Fruit fly (Drosophila melanogaster) whole organism, embryonic: ENCODE results near the gene Sgf11.

Experiments used
- CG10267 ChIP-seq: fragments of 200-800 bp; sonication (Bioruptor generic); optimal IDR thresholded peaks from 2 replicates; lab custom pipeline; 2018; ENCODE audit warnings: missing biosample characterization, mild to moderate bottlenecking, missing genetic modification characterization, moderate library complexity
- CG10274 ChIP-seq: fragments of 200-800 bp; sonication (Bioruptor generic); optimal IDR thresholded peaks from 3 replicates; lab custom pipeline; 2017; ENCODE audit warnings: missing biosample characterization, mild to moderate bottlenecking, missing genetic modification characterization
- CG11696 ChIP-seq: fragments of 200-800 bp; sonication (Bioruptor generic); IDR thresholded peaks from 2 replicates; pipeline ENCODE4 v1.3.6; 2022; ENCODE audit warnings: missing biosample characterization, missing genetic modification characterization
- CG12659 ChIP-seq: fragments of 200-800 bp; sonication (Bioruptor generic); optimal IDR thresholded peaks from 3 replicates; lab custom pipeline; 2017; ENCODE audit warnings: mild to moderate bottlenecking, missing biosample characterization, missing genetic modification reagents, missing genetic modification characterization
- CG13424 ChIP-seq: fragments of 200-800 bp; sonication (Bioruptor generic); optimal IDR thresholded peaks from 2 replicates; lab custom pipeline; 2019; ENCODE audit warnings: missing biosample characterization, mild to moderate bottlenecking, missing genetic modification characterization, moderate library complexity
- CG14441 ChIP-seq: fragments of 200-800 bp; sonication (Bioruptor generic); IDR thresholded peaks from 2 replicates; pipeline ENCODE4 v1.3.6; 2022; ENCODE audit warnings: missing biosample characterization, missing genetic modification characterization
- CG15514 ChIP-seq: fragments of 200-800 bp; sonication (Bioruptor generic); optimal IDR thresholded peaks from 3 replicates; lab custom pipeline; 2017; ENCODE audit warnings: missing biosample characterization, missing genetic modification characterization, mild to moderate bottlenecking, moderate library complexity, missing genetic modification reagents
- CG17186 ChIP-seq: fragments of 200-800 bp; sonication (Bioruptor generic); optimal IDR thresholded peaks from 3 replicates; lab custom pipeline; 2017; ENCODE audit warnings: missing biosample characterization, missing genetic modification reagents, missing genetic modification characterization
- CG18011 ChIP-seq: fragments of 200-800 bp; sonication (Bioruptor generic); optimal IDR thresholded peaks from 2 replicates; lab custom pipeline; 2017; ENCODE audit warnings: missing biosample characterization, missing genetic modification characterization, mild to moderate bottlenecking, moderate library complexity, missing genotype
- CG2712 ChIP-seq: fragments of 200-800 bp; optimal IDR thresholded peaks from 3 replicates; lab custom pipeline; 2019; ENCODE audit warnings: missing biosample characterization, mild to moderate bottlenecking, missing genetic modification characterization, moderate library complexity
- CG30020 ChIP-seq: fragments of 200-800 bp; optimal IDR thresholded peaks from 2 replicates; lab custom pipeline; 2019; ENCODE audit warnings: missing biosample characterization, mild to moderate bottlenecking, missing genetic modification characterization, moderate library complexity
- CG32532 ChIP-seq: fragments of 200-800 bp; sonication (Bioruptor generic); IDR thresholded peaks from 2 replicates; pipeline ENCODE4 v1.3.6; 2022; ENCODE audit warnings: missing biosample characterization, missing genetic modification characterization
- CG4328 ChIP-seq: fragments of 200-800 bp; sonication (Bioruptor generic); optimal IDR thresholded peaks from 3 replicates; lab custom pipeline; 2017; ENCODE audit warnings: missing biosample characterization, missing genetic modification reagents, missing genetic modification characterization
- CG4617 ChIP-seq: fragments of 200-800 bp; sonication (Bioruptor generic); optimal IDR thresholded peaks from 3 replicates; lab custom pipeline; 2016; ENCODE audit warnings: missing biosample characterization, missing genetic modification characterization, borderline replicate concordance
- CG6175 ChIP-seq: fragments of 200-800 bp; sonication (Bioruptor generic); IDR thresholded peaks from 3 replicates; pipeline ENCODE4 v1.3.6; 2022; ENCODE audit warnings: missing biosample characterization, missing genetic modification characterization
- CG6683 ChIP-seq: fragments of 200-800 bp; sonication (Bioruptor generic); optimal IDR thresholded peaks from 2 replicates; lab custom pipeline; 2017; ENCODE audit warnings: missing biosample characterization, mild to moderate bottlenecking, missing genetic modification characterization, missing genetic modification reagents
- CG7928 ChIP-seq: fragments of 200-800 bp; sonication (Bioruptor generic); optimal IDR thresholded peaks from 2 replicates; lab custom pipeline; 2017; ENCODE audit warnings: missing biosample characterization, mild to moderate bottlenecking, missing genetic modification characterization
- CG8924 ChIP-seq: fragments of 200-800 bp; optimal IDR thresholded peaks from 3 replicates; lab custom pipeline; 2019; ENCODE audit warnings: missing biosample characterization, mild to moderate bottlenecking, missing genetic modification characterization, moderate library complexity
- CG9876 ChIP-seq: fragments of 200-800 bp; sonication (Bioruptor generic); optimal IDR thresholded peaks from 2 replicates; lab custom pipeline; 2016; ENCODE audit warnings: missing biosample characterization, missing genetic modification characterization
- CG9932 ChIP-seq: fragments of 200-800 bp; sonication (Bioruptor generic); IDR thresholded peaks from 2 replicates; pipeline ENCODE4 v1.3.6; 2022; ENCODE audit warnings: missing biosample characterization, missing genetic modification characterization
- CoRest ChIP-seq: fragments of 200-800 bp; sonication (Bioruptor generic); optimal IDR thresholded peaks from 3 replicates; lab custom pipeline; 2018; ENCODE audit warnings: missing biosample characterization, mild to moderate bottlenecking, missing genetic modification characterization, moderate library complexity
- Dbx ChIP-seq: fragments of 200-800 bp; sonication (Bioruptor generic); IDR thresholded peaks from 3 replicates; pipeline ENCODE4 v1.3.6; 2022; ENCODE audit warnings: missing biosample characterization, missing genetic modification characterization
- Deaf1 ChIP-seq: fragments of 200-800 bp; optimal IDR thresholded peaks from 3 replicates; lab custom pipeline; 2019; ENCODE audit warnings: missing biosample characterization, mild to moderate bottlenecking, missing genetic modification characterization, moderate library complexity
- Drgx ChIP-seq: fragments of 200-800 bp; sonication (Bioruptor generic); IDR thresholded peaks from 2 replicates; pipeline ENCODE4 v1.3.6; 2022; ENCODE audit warnings: missing biosample characterization, missing genetic modification characterization
- ERR ChIP-seq: fragments of 200-800 bp; sonication (Bioruptor generic); optimal IDR thresholded peaks from 2 replicates; lab custom pipeline; 2016; ENCODE audit warnings: missing biosample characterization, missing genetic modification characterization
- Ets65A ChIP-seq: fragments of 200-800 bp; sonication (Bioruptor generic); peaks from one replicate; lab custom pipeline; 2016; ENCODE audit warnings: missing biosample characterization, missing genetic modification characterization
- HLHmδ ChIP-seq: fragments of 200-800 bp; sonication (Bioruptor generic); optimal IDR thresholded peaks from 2 replicates; lab custom pipeline; 2018; ENCODE audit warnings: missing biosample characterization, mild to moderate bottlenecking, missing genetic modification characterization, moderate library complexity
- Hmr ChIP-seq: fragments of 200-800 bp; sonication (Bioruptor generic); optimal IDR thresholded peaks from 3 replicates; lab custom pipeline; 2017; ENCODE audit warnings: mild to moderate bottlenecking, missing biosample characterization, missing genetic modification reagents, missing genetic modification characterization
- Hr51 ChIP-seq, 2 experiments: fragments of 200-800 bp; sonication (Bioruptor generic); optimal IDR thresholded peaks; 2 replicates in 1 of 2; 3 replicates in 1 of 2; lab custom pipeline; 2016 to 2018; ENCODE audit warnings: missing biosample characterization in 2 of 2, missing genetic modification characterization in 2 of 2, mild to moderate bottlenecking in 1 of 2, moderate library complexity in 1 of 2
- MBD-R2 ChIP-seq: fragments of 200-800 bp; sonication (Bioruptor generic); IDR thresholded peaks from 2 replicates; pipeline ENCODE4 v1.3.6; 2022; ENCODE audit warnings: missing biosample characterization, missing genetic modification characterization
- Mes4 ChIP-seq: fragments of 200-800 bp; sonication (Bioruptor generic); optimal IDR thresholded peaks from 2 replicates; lab custom pipeline; 2016; ENCODE audit warnings: missing biosample characterization, missing genetic modification characterization
- Rfx ChIP-seq: fragments of 200-800 bp; sonication (Bioruptor generic); IDR thresholded peaks from 2 replicates; pipeline ENCODE4 v1.3.6; 2022; ENCODE audit warnings: missing biosample characterization, missing genetic modification characterization
- Scr ChIP-seq: fragments of 200-800 bp; sonication (Bioruptor generic); IDR thresholded peaks from 2 replicates; pipeline ENCODE4 v1.3.6; 2022; ENCODE audit warnings: missing biosample characterization, missing genetic modification characterization; ENCODE audit not compliant: partially characterized antibody
- Sox100B ChIP-seq: fragments of 200-800 bp; sonication (Bioruptor generic); optimal IDR thresholded peaks from 3 replicates; lab custom pipeline; 2018; ENCODE audit warnings: missing biosample characterization, mild to moderate bottlenecking, missing genetic modification characterization
- aop ChIP-seq: fragments of 200-800 bp; sonication (Bioruptor generic); IDR thresholded peaks from 2 replicates; pipeline ENCODE4 v1.3.6; 2022; ENCODE audit warnings: missing biosample characterization, missing genetic modification characterization
- ci ChIP-seq: fragments of 200-800 bp; sonication (Bioruptor generic); IDR thresholded peaks from 3 replicates; pipeline ENCODE4 v1.3.6; 2022; ENCODE audit warnings: missing biosample characterization, missing genetic modification characterization
- crol ChIP-seq: fragments of 200-800 bp; sonication (Bioruptor generic); IDR thresholded peaks from 2 replicates; pipeline ENCODE4 v1.3.6; 2022; ENCODE audit warnings: missing biosample characterization, missing genetic modification characterization
- crp ChIP-seq, 2 experiments: fragments of 200-800 bp; sonication (Bioruptor generic); optimal IDR thresholded peaks; 2 replicates in 1 of 2; 3 replicates in 1 of 2; lab custom pipeline; 2017; ENCODE audit warnings: missing biosample characterization in 2 of 2, missing genetic modification characterization in 2 of 2, mild to moderate bottlenecking in 1 of 2, moderate library complexity in 1 of 2
- eyg ChIP-seq: fragments of 200-800 bp; sonication (Bioruptor generic); optimal IDR thresholded peaks from 3 replicates; lab custom pipeline; 2016; ENCODE audit warnings: missing biosample characterization, missing genetic modification characterization
- jigr1 ChIP-seq: fragments of 200-800 bp; sonication (Bioruptor generic); IDR thresholded peaks from 3 replicates; pipeline ENCODE4 v1.3.6; 2022; ENCODE audit warnings: missing biosample characterization, missing genetic modification characterization
- lilli ChIP-seq: fragments of 200-800 bp; sonication (Bioruptor generic); optimal IDR thresholded peaks from 3 replicates; lab custom pipeline; 2016; ENCODE audit warnings: missing biosample characterization, missing genetic modification characterization
- mam ChIP-seq: fragments of 200-800 bp; sonication (Bioruptor generic); optimal IDR thresholded peaks from 3 replicates; lab custom pipeline; 2016; ENCODE audit warnings: missing biosample characterization, missing genetic modification characterization
- nmo ChIP-seq: fragments of 200-800 bp; sonication (Bioruptor generic); optimal IDR thresholded peaks from 2 replicates; lab custom pipeline; 2018; ENCODE audit warnings: missing biosample characterization, mild to moderate bottlenecking, missing genetic modification characterization, moderate library complexity
- pfk ChIP-seq: fragments of 200-800 bp; sonication (Bioruptor generic); optimal IDR thresholded peaks from 2 replicates; lab custom pipeline; 2018; ENCODE audit warnings: missing biosample characterization, mild to moderate bottlenecking, missing genetic modification characterization, moderate library complexity
- tna ChIP-seq: fragments of 200-800 bp; sonication (Bioruptor generic); IDR thresholded peaks from 2 replicates; pipeline ENCODE4 v1.3.6; 2022; ENCODE audit warnings: missing biosample characterization, missing genetic modification characterization; ENCODE audit not compliant: partially characterized antibody
- unpg ChIP-seq: fragments of 200-800 bp; sonication (Bioruptor generic); optimal IDR thresholded peaks from 3 replicates; lab custom pipeline; 2018; ENCODE audit warnings: missing biosample characterization, mild to moderate bottlenecking, missing genetic modification characterization, moderate library complexity
- wor ChIP-seq: fragments of 200-800 bp; sonication (Bioruptor generic); IDR thresholded peaks from 2 replicates; pipeline ENCODE4 v1.3.6; 2022; ENCODE audit warnings: missing biosample characterization, missing genetic modification characterization

Gene Sgf11

dm6 chr3L:18675363-18675866 is 6.2 kb downstream of the Sgf11 start, which contains the start of the genes GNBP2 and GNBP1 (continued):
- peak; percentile 27 for TF ChIP-seq CG6683 (GFP tag; lab: Kevin White, UChicago)
- TF ChIP-seq Ets65A (GFP tag; lab: Kevin White, UChicago): peak; percentile 59
- peak in 1 of 2 experiments; percentile 60 for TF ChIP-seq crp (GFP tag; optimal IDR thresholded peaks at IDR 0.05; lab: Kevin White, UChicago)
- peak; percentile 95 for TF ChIP-seq Drgx (GFP tag; lab: Robert Waterston, UW)
- TF ChIP-seq CG9932 (GFP tag; lab: Robert Waterston, UW): peak; percentile 43; the same call in 1 of the 2 replicates
- peak; percentile 50; the same call in 1 of the 2 replicates for TF ChIP-seq MBD-R2 (GFP tag; lab: Robert Waterston, UW)
- no peak for TF ChIP-seq CG4328 (GFP tag; lab: Kevin White, UChicago)
- TF ChIP-seq jigr1: no peak
- TF ChIP-seq Sox100B (GFP tag; lab: Kevin White, UChicago): peak; percentile 55
- no peak for TF ChIP-seq ERR
- no peak for TF ChIP-seq CG10274
- TF ChIP-seq CG13424 (tag; lab: Kevin White, UChicago): peak; percentile 59

DNA sequence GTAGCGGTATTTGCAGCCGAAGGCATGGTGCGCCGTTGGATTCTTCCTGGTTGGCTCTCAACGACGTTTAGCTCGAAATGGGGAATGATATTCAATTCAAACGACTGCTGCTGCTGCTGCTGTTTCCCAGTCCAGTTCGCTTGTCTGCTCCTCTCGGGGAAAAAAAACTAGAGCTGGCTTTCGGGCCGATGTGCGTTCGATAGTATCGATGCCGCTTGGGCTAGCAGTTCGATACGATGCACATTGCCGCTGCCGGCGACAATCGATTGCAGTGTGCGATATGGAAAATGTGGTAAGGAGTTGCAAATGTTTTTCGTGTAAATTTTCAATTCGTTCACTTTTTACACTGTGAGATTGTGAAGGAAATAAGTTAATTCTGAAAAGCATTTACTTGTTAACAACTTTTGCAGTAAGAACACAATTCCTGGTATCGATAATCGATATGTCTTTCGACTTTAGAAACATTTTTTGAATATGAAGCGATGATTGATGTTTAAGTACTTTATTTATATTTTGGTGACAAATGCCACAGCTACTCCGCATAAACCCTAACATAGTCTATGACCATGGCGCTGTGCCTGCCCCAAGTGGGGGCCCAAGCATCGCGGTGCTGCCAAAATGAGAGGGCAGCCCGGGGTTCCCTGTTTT is 8.5 kb downstream of the Sgf11 start, which contains the start of gene Capr:
Gene Capr, minus strand, starts transcription at position 339 of the 648 bp plus-strand sequence.
- TF ChIP-seq eyg (GFP tag; lab: Kevin White, UChicago) (peak; percentile 8), Mes4 (peak; percentile 30), Deaf1 (tag; lab: Kevin White, UChicago) (peak; percentile 63), CG7928 (GFP tag; lab: Kevin White, UChicago) (no peak), aop (GFP tag; lab: Robert Waterston, UW) (no peak), CG12659 (peak; percentile 67), unpg (GFP tag; lab: Kevin White, UChicago) (peak; percentile 7), CG9876 (GFP tag; lab: Kevin White, UChicago) (peak; percentile 3), HLHmδ (GFP tag; lab: Kevin White, UChicago) (peak; percentile 31), CG14441 (GFP tag; lab: Robert Waterston, UW) (no peak), pfk (peak; percentile 1), CG32532 (GFP tag; lab: Robert Waterston, UW) (peak; percentile 57), Hmr (GFP tag; lab: Kevin White, UChicago) (peak; percentile 29), crol (GFP tag; lab: Robert Waterston, UW) (no peak), CG18011 (GFP tag; lab: Kevin White, UChicago) (peak; percentile 17), wor (GFP tag; lab: Robert Waterston, UW) (no peak), CoRest (peak; percentile 34), CG10267 (tag; lab: Kevin White, UChicago) (peak; percentile 56), CG11696 (no peak), Ets65A (GFP tag; lab: Kevin White, UChicago) (peak; percentile 62), Scr (GFP tag; lab: Robert Waterston, UW) (peak; percentile 99), CG8924 (tag; lab: Kevin White, UChicago) (peak; percentile 6), mam (GFP tag; lab: Kevin White, UChicago) (peak; percentile 64), lilli (GFP tag; lab: Kevin White, UChicago) (peak; percentile 55), nmo (GFP tag; lab: Kevin White, UChicago) (peak; percentile 55), CG17186 (GFP tag; lab: Kevin White, UChicago) (peak; percentile 93), CG15514 (peak; percentile 84), CG4617 (GFP tag; lab: Kevin White, UChicago) (peak; percentile 37), Rfx (GFP tag; lab: Robert Waterston, UW) (peak; percentile 71), CG2712 (tag; lab: Kevin White, UChicago) (peak; percentile 54), CG30020 (tag; lab: Kevin White, UChicago) (peak; percentile 42), Hr51 (GFP tag; optimal IDR thresholded peaks at IDR 0.05; lab: Kevin White, UChicago) (peak in 1 of 2 experiments; percentile 44), tna (GFP tag; lab: Robert Waterston, UW) (peak; percentile 100), ci (GFP tag; lab: Robert Waterston, UW) (peak; percentile 56; the same call in 1 of the 3 replicates), Dbx (peak; percentile 73; the same call in 2 of the 3 replicates), CG6175 (GFP tag; lab: Robert Waterston, UW) (no peak)
